Worm (Caenorhabditis elegans) whole organism, L4 larva: ENCODE data around the gene lact-7.

Experiments used
- ama-1 ChIP-seq: fragments of 150-350 bp; optimal IDR thresholded peaks from 2 replicates; lab custom pipeline; 2014; ENCODE audit warnings: inconsistent platforms, mixed read lengths
- attf-4 ChIP-seq: sonication (generic microtip); optimal IDR thresholded peaks from 3 replicates; lab custom pipeline; 2017; ENCODE audit warnings: missing biosample characterization, missing genetic modification characterization
- dmd-9 ChIP-seq: fragments of 200-800 bp; sonication (Bioruptor generic); IDR thresholded peaks from 2 replicates; pipeline ENCODE4 v1.3.6; 2022; ENCODE audit warnings: missing genetic modification reagents, missing genetic modification characterization, missing compliant biosample characterization
- dpl-1 ChIP-seq: fragments of 150-350 bp; optimal IDR thresholded peaks from 2 replicates; lab custom pipeline; 2014; ENCODE audit warnings: missing biosample characterization, missing genetic modification reagents, missing genetic modification characterization
- duxl-1 ChIP-seq: sonication (generic microtip); optimal IDR thresholded peaks from 2 replicates; lab custom pipeline; 2016; ENCODE audit warnings: mild to moderate bottlenecking, missing genetic modification characterization, moderate library complexity, missing compliant biosample characterization; ENCODE audit not compliant: poor library complexity
- lin-1 ChIP-seq: fragments of 200-800 bp; sonication (Bioruptor generic); IDR thresholded peaks from 2 replicates; pipeline ENCODE4 v1.3.6; 2022; ENCODE audit warnings: missing genetic modification reagents, missing genetic modification characterization, missing compliant biosample characterization
- lsy-2 ChIP-seq, 2 experiments: fragments of 150-350 bp in 1 of 2; sonication (generic microtip) in 1 of 2; optimal IDR thresholded peaks; 2 replicates each; lab custom pipeline; 2014 to 2017; ENCODE audit warnings: missing biosample characterization in 2 of 2, missing genetic modification characterization in 2 of 2
- nhr-237 ChIP-seq: sonication (generic microtip); optimal IDR thresholded peaks from 2 replicates; lab custom pipeline; 2017; ENCODE audit warnings: missing biosample characterization, missing genetic modification characterization
- snpc-4 ChIP-seq: fragments of 150-350 bp; optimal IDR thresholded peaks from 2 replicates; lab custom pipeline; 2014; ENCODE audit warnings: missing biosample characterization, missing genetic modification characterization
- unc-39 ChIP-seq: sonication (generic microtip); optimal IDR thresholded peaks from 2 replicates; lab custom pipeline; 2017; ENCODE audit warnings: missing biosample characterization, missing genetic modification characterization

DNA sequence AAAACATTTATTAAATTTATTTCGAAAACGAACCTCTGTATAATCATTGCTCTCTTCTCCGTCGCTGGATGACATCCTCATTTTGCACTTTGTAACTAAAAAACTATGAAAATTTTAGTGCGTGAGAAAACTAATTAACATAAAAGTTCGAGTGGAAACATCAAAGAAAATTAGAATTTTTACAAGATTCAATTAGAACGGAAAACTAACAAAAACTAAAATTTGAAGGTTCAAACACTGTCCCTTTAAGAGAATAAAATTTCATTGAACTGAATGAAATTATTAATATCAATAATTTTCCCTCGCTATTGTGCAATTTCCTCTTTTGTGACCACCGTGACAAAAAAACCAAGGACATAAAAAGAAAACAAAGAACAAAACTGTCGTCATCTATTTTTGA is 21.9 kb upstream of the lact-7 start, which contains the start of gene D1053.3:
- TF ChIP-seq nhr-237 (no peak), lin-1 (GFP tag; lab: Robert Waterston, UW) (no peak), ama-1 (lab: Kevin White, UChicago) (no peak), attf-4 (tag; lab: Kevin White, UChicago) (no peak), snpc-4 (tag; lab: Kevin White, UChicago) (no peak), unc-39 (no peak), dmd-9 (GFP tag; lab: Robert Waterston, UW) (no peak), lsy-2 (tag; optimal IDR thresholded peaks at IDR 0.05; lab: Kevin White, UChicago) (no peak), duxl-1 (tag; lab: Kevin White, UChicago) (no peak), dpl-1 (GFP tag; lab: Kevin White, UChicago) (no peak)
